Worm (Caenorhabditis elegans) whole organism, L4 larva: Measurements from ENCODE around the gene F58D2.2.

Source experiments
- F37D6.2 ChIP-seq: sonication (generic microtip); optimal IDR thresholded peaks from 2 replicates; lab custom pipeline; 2016; ENCODE audit warnings: mild to moderate bottlenecking, missing genetic modification characterization, missing compliant biosample characterization
- mdl-1 ChIP-seq, 2 experiments: fragments of 150-350 bp in 1 of 2; sonication (generic microtip) in 1 of 2; optimal IDR thresholded peaks; 2 replicates each; lab custom pipeline; 2014 to 2017; ENCODE audit warnings: missing biosample characterization in 2 of 2, missing genetic modification characterization in 2 of 2
- pha-4 ChIP-seq, 2 experiments: fragments of 150-350 bp in 1 of 2; fragments of 200-800 bp in 1 of 2; sonication (Bioruptor generic) in 1 of 2; IDR thresholded peaks in 1 of 2; optimal IDR thresholded peaks in 1 of 2; 2 replicates each; pipeline versions ENCODE4 v1.3.6 to Lab custom; 2014 to 2022; ENCODE audit warnings: missing genetic modification characterization in 2 of 2, missing genetic modification reagents in 2 of 2, missing biosample characterization in 1 of 2, missing compliant biosample characterization in 1 of 2
- pqm-1 ChIP-seq: sonication (generic microtip); optimal IDR thresholded peaks from 2 replicates; lab custom pipeline; 2017; ENCODE audit warnings: missing biosample characterization, missing genetic modification characterization
- skn-1 ChIP-seq: fragments of 150-350 bp; optimal IDR thresholded peaks from 2 replicates; lab custom pipeline; 2014; ENCODE audit warnings: missing biosample characterization, missing genetic modification characterization
- spr-3 ChIP-seq: fragments of 200-800 bp; sonication (Bioruptor generic); optimal IDR thresholded peaks from 2 replicates; lab custom pipeline; 2018; ENCODE audit warnings: mild to moderate bottlenecking, missing genetic modification characterization, missing compliant biosample characterization
- tra-1 ChIP-seq: fragments of 200-800 bp; sonication (Bioruptor generic); IDR thresholded peaks from 2 replicates; pipeline ENCODE4 v1.3.6; 2022; ENCODE audit warnings: missing genetic modification reagents, missing genetic modification characterization, missing compliant biosample characterization
- zag-1 ChIP-seq: fragments of 150-350 bp; optimal IDR thresholded peaks from 2 replicates; lab custom pipeline; 2014; ENCODE audit warnings: missing biosample characterization, missing genetic modification characterization

DNA sequence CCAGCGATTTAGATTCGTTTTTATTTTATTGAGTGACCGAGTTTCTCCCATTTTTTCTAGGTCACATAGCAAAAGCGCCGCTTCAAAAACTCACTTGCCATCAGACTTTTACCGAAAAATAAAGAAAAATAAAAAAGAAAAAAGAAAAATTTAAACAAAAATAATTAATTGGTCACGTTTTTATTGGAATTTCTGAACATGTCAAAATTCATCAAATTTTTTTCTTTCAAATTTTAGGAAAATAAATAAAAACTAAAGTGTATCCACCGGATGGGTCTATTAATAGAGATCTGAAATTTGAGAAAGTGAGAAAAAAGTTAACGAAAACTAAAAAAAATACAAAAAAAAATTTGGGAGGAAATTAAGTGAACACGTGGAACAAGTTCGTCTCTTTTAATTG, 20.0 kb downstream of the F58D2.2 start, which contains the start of gene C48D1.9:
- TF ChIP-seq pqm-1 (no peak), skn-1 (tag; lab: Kevin White, UChicago) (no peak), F37D6.2 (no peak), zag-1 (tag; lab: Kevin White, UChicago) (no peak), spr-3 (GFP tag; lab: Kevin White, UChicago) (no peak), pha-4 (GFP tag; IDR thresholded peaks at IDR 0.05; lab: Robert Waterston, UW) (no peak), pha-4 (tag; optimal IDR thresholded peaks at IDR 0.05; lab: Kevin White, UChicago) (no peak), mdl-1 (tag; optimal IDR thresholded peaks at IDR 0.05; lab: Kevin White, UChicago) (no peak), tra-1 (GFP tag; lab: Robert Waterston, UW) (no peak)
